Worm (Caenorhabditis elegans) whole organism, L4/young adult: ENCODE results near the gene Y46G5A.8.

Source experiments
- W03F9.2 ChIP-seq: fragments of 150-350 bp; optimal IDR thresholded peaks from 2 replicates; lab custom pipeline; 2014; ENCODE audit warnings: missing biosample characterization, missing genetic modification characterization
- him-1 ChIP-seq: sonication (generic microtip); optimal IDR thresholded peaks from 2 replicates; lab custom pipeline; 2016; ENCODE audit warnings: missing genotype, missing genetic modification reagents, missing genetic modification characterization, missing compliant biosample characterization

DNA sequence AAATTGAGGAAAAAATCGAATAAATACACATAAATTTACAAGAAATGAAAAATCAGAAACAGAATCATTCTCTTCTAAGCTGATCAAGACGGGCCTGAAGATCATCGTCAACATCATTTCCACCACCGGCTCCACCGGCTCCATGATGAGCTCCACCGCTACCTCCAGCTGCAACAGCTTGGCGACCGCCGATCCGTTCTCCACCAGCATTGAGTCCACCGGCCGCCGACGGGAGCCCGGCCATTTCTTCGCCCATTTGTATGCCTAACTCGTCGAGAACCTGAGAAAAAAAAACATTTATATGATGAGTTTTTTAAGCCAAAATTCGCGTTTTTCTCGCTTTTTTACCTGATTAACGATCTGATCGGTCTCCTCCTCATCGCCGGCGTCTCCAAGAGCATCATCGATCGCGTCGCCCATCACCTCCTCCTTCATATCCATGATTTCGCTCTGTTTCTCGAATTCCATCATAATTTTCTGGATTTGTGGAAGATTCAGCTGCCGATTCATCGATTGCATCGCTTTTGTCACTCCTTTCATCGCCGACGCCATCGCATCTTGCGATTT lies 11.2 kb downstream of the Y46G5A.8 start:
- TF ChIP-seq him-1 (tag; lab: Kevin White, UChicago) (no peak), W03F9.2 (tag; lab: Kevin White, UChicago) (no peak)
